Worm (Caenorhabditis elegans) whole organism, late embryonic: ENCODE measurements around the gene ceh-60.

ENCODE experiments used
- dve-1 ChIP-seq: sonication (generic microtip); optimal IDR thresholded peaks from 2 replicates; lab custom pipeline; 2017; ENCODE audit warnings: antibody characterized with exemption, mild to moderate bottlenecking, missing genetic modification characterization, missing compliant biosample characterization
- hlh-13 ChIP-seq: fragments of 200-800 bp; sonication (Bioruptor generic); optimal IDR thresholded peaks from 2 replicates; lab custom pipeline; 2018; ENCODE audit warnings: mild to moderate bottlenecking, missing genetic modification characterization, missing compliant biosample characterization
- hlh-30 ChIP-seq: sonication (generic microtip); optimal IDR thresholded peaks from 2 replicates; lab custom pipeline; 2017; ENCODE audit warnings: antibody characterized with exemption, missing genetic modification characterization, missing compliant biosample characterization; ENCODE audit not compliant: insufficient read depth

DNA sequence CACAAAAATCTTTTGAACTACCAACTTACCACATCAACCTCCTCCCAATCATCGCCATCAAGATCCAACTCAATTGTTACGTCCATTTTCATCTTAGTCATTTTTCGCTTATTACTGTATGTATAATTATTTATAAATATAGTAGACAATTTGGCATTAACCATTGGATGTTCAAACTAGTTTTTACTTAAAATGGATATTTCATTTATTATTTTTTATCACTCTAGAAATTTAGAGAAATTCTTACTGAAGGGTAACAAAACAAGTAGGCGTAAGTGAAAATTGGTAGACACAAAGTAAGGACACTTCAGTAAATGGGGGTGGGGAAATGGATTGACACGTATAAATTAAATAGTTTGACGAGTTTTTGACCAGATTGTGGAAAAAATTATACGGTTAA, 30.2 kb downstream of the ceh-60 start, which contains the start of gene actl-1:
- TF ChIP-seq hlh-13 (GFP tag; lab: Kevin White, UChicago) = no peak
- no peak for TF ChIP-seq hlh-30 (tag; lab: Kevin White, UChicago)
- TF ChIP-seq dve-1 (tag; lab: Kevin White, UChicago) = no peak
